Worm (Caenorhabditis elegans): Measurements from ENCODE around the gene F53C3.1.

ce11 chrII:3897758-3898494 is 13.9 kb upstream of the F53C3.1 start, which contains the start of gene F53C3.6:
- TF ChIP-seq cog-1 (tag; optimal IDR thresholded peaks at IDR 0.05) (peak; percentile 32), ztf-29 (GFP tag; IDR thresholded peaks at IDR 0.05) (no peak), tab-1 (GFP tag; IDR thresholded peaks at IDR 0.05) (no peak), flt-1 (GFP tag; IDR thresholded peaks at IDR 0.05) (peak; percentile 31; the same call in 1 of the 2 replicates), ref-1 (GFP tag; conservative IDR thresholded peaks at IDR 0.05) (no peak), ztf-23 (GFP tag; IDR thresholded peaks at IDR 0.05) (no peak), med-1 (GFP tag; optimal IDR thresholded peaks at IDR 0.05; ENCODE audit: insufficient read depth) (no peak), T22C8.4 (GFP tag; IDR thresholded peaks at IDR 0.05) (no peak), klf-2 (GFP tag; conservative IDR thresholded peaks at IDR 0.05) (no peak)
